Fruit fly (Drosophila melanogaster): Measurements from ENCODE around the gene Cyp28c1.

Cyp28c1 gene

dm6 chrX:11815356-11816270, 23.8 kb upstream of the Cyp28c1 start:
- TF ChIP-seq Myc (optimal IDR thresholded peaks at IDR 0.05) (no peak), psq (optimal IDR thresholded peaks at IDR 0.05) (no peak), insv (optimal IDR thresholded peaks at IDR 0.05) (no peak), ttk (optimal IDR thresholded peaks at IDR 0.05) (no peak), Sin3A (optimal IDR thresholded peaks at IDR 0.05) (no peak), h (optimal IDR thresholded peaks at IDR 0.05) (no peak)

DNA sequence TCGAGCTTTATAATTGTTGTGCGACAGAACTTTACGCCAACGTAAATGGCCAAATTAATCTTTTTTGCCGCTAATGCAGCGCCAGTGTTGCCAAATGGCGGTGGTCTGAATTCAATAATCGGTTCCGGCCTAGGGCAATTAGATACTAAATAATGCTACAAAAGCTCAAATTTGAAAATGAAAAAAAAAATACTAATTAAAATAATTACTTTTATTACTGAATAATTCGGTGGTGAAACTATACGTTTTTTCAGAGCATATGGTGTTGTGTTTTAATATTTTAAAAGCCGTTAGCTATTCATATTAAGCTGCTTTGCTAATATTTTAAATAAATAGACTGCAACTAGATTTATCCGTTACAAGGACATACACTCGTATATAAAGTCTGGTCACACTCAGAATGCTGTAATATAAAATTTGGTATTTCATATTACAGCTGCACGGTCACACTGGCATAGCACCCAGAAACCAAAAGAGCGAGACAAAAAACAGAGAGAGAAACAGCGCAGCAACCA, 22.9 kb upstream of the Cyp28c1 start, which contains the start of the genes CG1578 and rudhira:
Gene CG1578 (minus strand): TSS at position 118 of the 515 bp plus-strand sequence.
Gene rudhira (plus strand): TSS at position 465 of the 515 bp plus-strand sequence.
- TF ChIP-seq psq (optimal IDR thresholded peaks at IDR 0.05) (no peak), Myc (optimal IDR thresholded peaks at IDR 0.05) (no peak), Sin3A (optimal IDR thresholded peaks at IDR 0.05) (no peak), insv (optimal IDR thresholded peaks at IDR 0.05) (no peak), ttk (optimal IDR thresholded peaks at IDR 0.05) (no peak), h (optimal IDR thresholded peaks at IDR 0.05) (no peak)

- TF ChIP-seq Sin3A (optimal IDR thresholded peaks at IDR 0.05) (no peak), Myc (optimal IDR thresholded peaks at IDR 0.05) (no peak), psq (optimal IDR thresholded peaks at IDR 0.05) (peak; percentile 29), h (optimal IDR thresholded peaks at IDR 0.05) (no peak)
Measured at dm6 chrX:11817183-11817972, 22.0 kb upstream of the Cyp28c1 start.

DNA sequence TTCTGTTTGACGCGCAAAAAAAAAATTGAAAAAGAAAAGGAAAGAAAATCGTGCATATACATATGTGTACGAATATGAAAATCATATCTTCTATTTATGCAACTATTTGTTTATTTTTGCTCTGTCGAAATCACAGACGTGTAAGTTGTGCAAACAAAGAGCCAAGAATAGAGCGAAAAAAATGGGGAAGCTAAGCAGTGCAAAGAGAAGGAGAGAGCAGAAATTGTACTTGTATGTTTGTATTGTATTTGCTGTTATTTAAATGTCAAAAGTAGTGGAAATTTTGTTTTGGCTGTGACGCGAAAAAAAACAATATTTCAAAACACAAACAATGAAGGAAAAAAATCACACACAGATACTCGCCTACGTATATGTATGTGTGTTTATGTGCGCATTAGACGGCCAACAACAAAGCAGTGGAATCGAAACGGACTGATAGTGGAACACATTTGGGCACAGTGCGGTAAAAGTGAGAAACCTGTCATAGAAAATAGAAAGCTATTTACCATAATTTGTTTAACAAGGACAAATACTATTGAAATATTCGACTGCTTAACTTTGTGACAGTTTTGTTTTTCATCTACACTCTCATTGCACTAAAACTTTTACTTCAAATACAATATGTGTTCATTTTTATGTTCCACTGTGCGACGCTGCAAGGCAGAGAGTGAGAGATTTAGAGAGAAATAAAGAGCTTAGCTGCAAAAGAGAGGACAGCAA, 21.2 kb upstream of the Cyp28c1 start:
- TF ChIP-seq h (optimal IDR thresholded peaks at IDR 0.05), result no peak
- TF ChIP-seq ttk (optimal IDR thresholded peaks at IDR 0.05), result no peak

- TF ChIP-seq psq (optimal IDR thresholded peaks at IDR 0.05) (no peak), Myc (optimal IDR thresholded peaks at IDR 0.05) (no peak), h (optimal IDR thresholded peaks at IDR 0.05) (no peak), Sin3A (optimal IDR thresholded peaks at IDR 0.05) (no peak), insv (optimal IDR thresholded peaks at IDR 0.05) (no peak), ttk (optimal IDR thresholded peaks at IDR 0.05) (no peak)
Measured at dm6 chrX:11818767-11819089, 20.7 kb upstream of the Cyp28c1 start.

- no peak for TF ChIP-seq h (optimal IDR thresholded peaks at IDR 0.05)
- TF ChIP-seq Sin3A (optimal IDR thresholded peaks at IDR 0.05), result no peak
- no peak for TF ChIP-seq insv (optimal IDR thresholded peaks at IDR 0.05)
- TF ChIP-seq psq (optimal IDR thresholded peaks at IDR 0.05), result no peak
- TF ChIP-seq Myc (optimal IDR thresholded peaks at IDR 0.05), result no peak
- TF ChIP-seq ttk (optimal IDR thresholded peaks at IDR 0.05), result no peak
Measured at dm6 chrX:11819241-11819862, 20.1 kb upstream of the Cyp28c1 start.

- TF ChIP-seq psq (optimal IDR thresholded peaks at IDR 0.05) (no peak), insv (optimal IDR thresholded peaks at IDR 0.05) (no peak), Myc (optimal IDR thresholded peaks at IDR 0.05) (no peak), h (optimal IDR thresholded peaks at IDR 0.05) (no peak), Sin3A (optimal IDR thresholded peaks at IDR 0.05) (no peak), ttk (optimal IDR thresholded peaks at IDR 0.05) (no peak)
Measured at dm6 chrX:11820284-11821075, 18.9 kb upstream of the Cyp28c1 start.

DNA sequence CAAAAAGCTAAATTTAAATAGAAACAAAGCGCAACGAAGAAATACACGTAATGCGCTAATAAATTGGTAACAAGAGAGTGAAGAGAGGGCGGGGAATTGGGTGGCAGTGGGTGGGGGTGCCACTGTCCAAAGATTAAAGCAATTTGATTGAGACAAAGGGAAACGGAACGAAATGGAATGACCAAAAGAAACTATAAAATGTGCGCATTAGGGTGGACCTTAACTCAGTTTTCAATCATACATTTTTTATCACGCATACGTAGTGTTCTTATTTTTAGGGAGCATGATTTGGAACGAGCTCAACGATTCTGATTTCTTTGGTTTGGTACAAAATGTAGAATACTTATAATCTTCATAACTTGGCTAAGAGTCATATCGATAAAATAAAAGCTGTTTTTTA, 17.5 kb upstream of the Cyp28c1 start:
- TF ChIP-seq psq (optimal IDR thresholded peaks at IDR 0.05) (no peak), Myc (optimal IDR thresholded peaks at IDR 0.05) (no peak), ttk (optimal IDR thresholded peaks at IDR 0.05) (no peak), h (optimal IDR thresholded peaks at IDR 0.05) (no peak), insv (optimal IDR thresholded peaks at IDR 0.05) (no peak), Sin3A (optimal IDR thresholded peaks at IDR 0.05) (no peak)

DNA sequence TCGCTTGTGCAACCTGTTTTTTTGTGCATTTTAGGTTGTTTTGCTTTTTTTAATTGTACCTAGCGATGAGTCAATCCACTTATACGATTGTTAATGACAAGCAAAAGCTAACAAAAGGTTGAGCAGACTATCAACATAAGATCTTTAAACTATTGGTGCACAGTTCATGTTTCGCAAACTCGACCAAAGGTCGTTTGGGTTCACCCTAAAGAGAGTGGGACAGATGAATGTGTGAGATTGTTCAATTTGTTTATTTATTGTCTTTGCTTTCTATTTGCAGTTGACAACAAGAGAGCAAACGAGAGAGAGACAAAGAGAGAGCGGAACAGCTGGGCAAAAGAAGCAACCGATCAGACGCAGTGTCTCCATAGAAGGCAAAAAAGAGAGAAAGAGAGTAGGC, 16.4 kb upstream of the Cyp28c1 start:
- no peak for TF ChIP-seq Sin3A (optimal IDR thresholded peaks at IDR 0.05)

DNA sequence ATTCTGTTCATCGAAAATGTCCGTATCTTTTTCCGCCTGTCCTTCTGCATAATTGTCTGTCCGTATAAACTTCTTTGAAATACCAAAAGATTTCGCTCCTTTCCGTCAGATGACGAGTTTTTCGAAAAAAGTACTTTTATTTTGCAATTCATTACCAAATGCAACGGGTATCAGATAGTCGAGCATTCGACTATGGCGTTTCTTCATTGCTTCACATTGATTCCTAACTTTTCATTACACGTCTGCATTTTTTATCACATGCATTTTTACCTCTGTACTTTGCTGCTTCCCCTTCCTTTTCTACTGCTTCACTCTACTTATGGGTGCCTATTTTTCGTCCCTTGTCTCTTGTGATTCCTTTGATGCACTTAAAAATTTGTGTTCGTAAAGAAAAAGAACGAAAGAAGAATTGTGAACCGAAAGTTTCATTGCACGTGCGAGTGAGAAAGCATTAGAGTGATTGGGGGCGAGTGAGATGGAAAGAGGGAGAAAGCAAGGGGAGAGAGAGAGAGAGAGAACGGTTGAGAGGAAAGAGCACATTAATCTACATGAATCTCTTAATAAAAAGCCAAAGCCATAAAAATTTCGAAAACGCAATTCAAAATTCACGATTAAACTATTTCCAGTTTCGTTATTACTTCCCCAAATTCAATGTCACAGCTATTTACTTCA, 10.9 kb upstream of the Cyp28c1 start:
- TF ChIP-seq ttk (optimal IDR thresholded peaks at IDR 0.05) (no peak), h (optimal IDR thresholded peaks at IDR 0.05) (no peak), psq (optimal IDR thresholded peaks at IDR 0.05) (no peak), insv (optimal IDR thresholded peaks at IDR 0.05) (no peak), Myc (optimal IDR thresholded peaks at IDR 0.05) (no peak), Sin3A (optimal IDR thresholded peaks at IDR 0.05) (no peak)

Measured in Kc167 (cell line).